Worm (Caenorhabditis elegans): Measurements from ENCODE around the gene F40G12.9.

DNA sequence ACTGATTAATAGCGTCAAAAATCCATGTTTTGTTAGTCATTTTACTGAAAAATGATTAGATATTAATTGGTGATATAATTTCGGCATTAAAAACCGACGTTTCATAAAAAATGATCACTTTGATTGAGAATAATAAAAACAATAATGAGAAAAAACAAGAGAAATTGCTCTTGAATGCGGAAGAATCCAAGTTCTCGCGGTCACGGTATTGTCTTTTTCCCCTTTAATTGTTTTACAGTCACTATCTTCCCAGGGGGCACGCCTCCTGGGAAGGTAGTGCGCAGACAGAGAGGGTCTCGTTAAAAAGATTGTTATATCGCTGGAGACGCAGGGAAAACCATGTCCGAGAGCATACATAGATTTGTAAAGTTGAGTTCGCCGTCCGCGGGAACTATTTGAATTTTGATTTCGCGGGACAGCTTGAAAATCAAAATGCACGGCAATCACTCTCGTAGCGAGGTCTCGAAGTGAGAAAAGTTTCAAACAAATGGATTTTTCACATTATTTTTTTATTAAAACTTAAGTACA is 11.3 kb downstream of the F40G12.9 start, which contains the start of gene F14D7.2:
- TF ChIP-seq ref-1 (GFP tag; conservative IDR thresholded peaks at IDR 0.05) (no peak), cog-1 (tag; optimal IDR thresholded peaks at IDR 0.05) (no peak), flt-1 (GFP tag; IDR thresholded peaks at IDR 0.05) (no peak), klf-2 (GFP tag; conservative IDR thresholded peaks at IDR 0.05) (no peak), T22C8.4 (GFP tag; IDR thresholded peaks at IDR 0.05) (no peak), ztf-23 (GFP tag; IDR thresholded peaks at IDR 0.05) (no peak), ztf-29 (GFP tag; IDR thresholded peaks at IDR 0.05) (no peak)
